Fruit fly (Drosophila melanogaster): ENCODE data around the gene Polr2A.

Polr2A gene

dm6 chrX:11518435-11518834 lies 51.7 kb downstream of the Polr2A start (continued):
- no peak for TF ChIP-seq Camta (GFP tag; optimal IDR thresholded peaks at IDR 0.05)
- peak; percentile 45; the same call in 1 of the 2 replicates for TF ChIP-seq klu (GFP tag; IDR thresholded peaks at IDR 0.05)
- TF ChIP-seq CG4617 (GFP tag; optimal IDR thresholded peaks at IDR 0.05; ENCODE audit: borderline replicate concordance), result peak; percentile 4
- no peak for TF ChIP-seq CG17186 (GFP tag; optimal IDR thresholded peaks at IDR 0.05)
- no peak for TF ChIP-seq hkb (optimal IDR thresholded peaks at IDR 0.05)
- TF ChIP-seq hkb (GFP tag; IDR thresholded peaks at IDR 0.05), result peak; percentile 86
- peak in 1 of 2 experiments; percentile 53 for TF ChIP-seq Eip74EF (GFP tag; optimal IDR thresholded peaks at IDR 0.05)
- peak; percentile 42 for TF ChIP-seq CG12104 (GFP tag; optimal IDR thresholded peaks at IDR 0.05)
- TF ChIP-seq CG6175 (GFP tag; IDR thresholded peaks at IDR 0.05), result peak; percentile 67; the same call in 1 of the 3 replicates
- 0 out of 2 replicates have a peak, but pooled peaks have one; percentile 41 for TF ChIP-seq danr (GFP tag; IDR thresholded peaks at IDR 0.05)
- no peak for TF ChIP-seq shn (GFP tag; optimal IDR thresholded peaks at IDR 0.05)
- TF ChIP-seq CG30020 (tag; optimal IDR thresholded peaks at IDR 0.05), result no peak
- no peak for TF ChIP-seq en (GFP tag; optimal IDR thresholded peaks at IDR 0.05)
- peak; percentile 8 for TF ChIP-seq jing (GFP tag; optimal IDR thresholded peaks at IDR 0.05)
- TF ChIP-seq MTF-1 (GFP tag; optimal IDR thresholded peaks at IDR 0.05; ENCODE audit: borderline replicate concordance), result peak; percentile 55
- peak; percentile 78 for TF ChIP-seq CG17359 (tag; optimal IDR thresholded peaks at IDR 0.05)
- TF ChIP-seq tll (GFP tag; optimal IDR thresholded peaks at IDR 0.05), result no peak
- peak; percentile 81 for TF ChIP-seq CG11504 (tag; optimal IDR thresholded peaks at IDR 0.05)
- peak; percentile 61 for TF ChIP-seq CG15011 (GFP tag; optimal IDR thresholded peaks at IDR 0.05)
- TF ChIP-seq CG12071 (GFP tag; optimal IDR thresholded peaks at IDR 0.05), result peak; percentile 52
- peak; percentile 59 for TF ChIP-seq Nf-YA (GFP tag; IDR thresholded peaks at IDR 0.05)
- peak; percentile 77 for TF ChIP-seq fd3F (GFP tag; optimal IDR thresholded peaks at IDR 0.05)
- TF ChIP-seq oc (tag; optimal IDR thresholded peaks at IDR 0.05), result peak; percentile 96
- TF ChIP-seq ftz-f1 (GFP tag; optimal IDR thresholded peaks at IDR 0.05), result no peak
- no peak for TF ChIP-seq maf-S (GFP tag; optimal IDR thresholded peaks at IDR 0.05)
- no peak for TF ChIP-seq CG15073 (GFP tag; optimal IDR thresholded peaks at IDR 0.05)
- TF ChIP-seq pho (GFP tag; optimal IDR thresholded peaks at IDR 0.05), result peak; percentile 34
- TF ChIP-seq otp (GFP tag; IDR thresholded peaks at IDR 0.05), result peak; percentile 84
- TF ChIP-seq nerfin-1 (tag; optimal IDR thresholded peaks at IDR 0.05), result peak; percentile 19
- peak; percentile 37 for TF ChIP-seq Deaf1 (tag; optimal IDR thresholded peaks at IDR 0.05)
- TF ChIP-seq Atf6 (GFP tag; IDR thresholded peaks at IDR 0.05), result peak; percentile 86
- TF ChIP-seq mld (GFP tag; IDR thresholded peaks at IDR 0.05; ENCODE audit: partially characterized antibody), result no peak
- peak; percentile 32 for TF ChIP-seq HLH54F (GFP tag; optimal IDR thresholded peaks at IDR 0.05)
- no peak for TF ChIP-seq YL-1 (GFP tag; optimal IDR thresholded peaks at IDR 0.05)
- peak; percentile 64 for TF ChIP-seq CG12219 (GFP tag; optimal IDR thresholded peaks at IDR 0.05)
- TF ChIP-seq her (GFP tag; optimal IDR thresholded peaks at IDR 0.05), result no peak
- TF ChIP-seq CG12391 (tag; optimal IDR thresholded peaks at IDR 0.05), result peak; percentile 66
- peak; percentile 95 for TF ChIP-seq Rfx (GFP tag; IDR thresholded peaks at IDR 0.05)
- peak; percentile 23 for TF ChIP-seq Jarid2 (GFP tag; optimal IDR thresholded peaks at IDR 0.05)
- peak; percentile 50 for TF ChIP-seq CG8359 (GFP tag; optimal IDR thresholded peaks at IDR 0.05; ENCODE audit: borderline replicate concordance)
- TF ChIP-seq CG17612 (GFP tag; IDR thresholded peaks at IDR 0.05), result peak; percentile 66; the same call in 1 of the 2 replicates
- no peak for TF ChIP-seq trh (GFP tag; optimal IDR thresholded peaks at IDR 0.05)
- peak; percentile 35 for TF ChIP-seq CG12942 (GFP tag; optimal IDR thresholded peaks at IDR 0.05)
- peak; percentile 53 for TF ChIP-seq Asciz (GFP tag; optimal IDR thresholded peaks at IDR 0.05)
- TF ChIP-seq ken (GFP tag; IDR thresholded peaks at IDR 0.05), result peak; percentile 63; the same call in 2 of the 3 replicates
- peak; percentile 71 for TF ChIP-seq Hmr (GFP tag; optimal IDR thresholded peaks at IDR 0.05)
- peak; percentile 86 for TF ChIP-seq CG15269 (tag; optimal IDR thresholded peaks at IDR 0.05)
- TF ChIP-seq CG1603 (tag; optimal IDR thresholded peaks at IDR 0.05), result peak; percentile 48
- TF ChIP-seq Med (GFP tag), result peak; percentile 87
- peak; percentile 66 for TF ChIP-seq CG18262 (tag; optimal IDR thresholded peaks at IDR 0.05)

All from whole organism, embryonic.